Fruit fly (Drosophila melanogaster) whole organism, embryonic: ENCODE results near the gene CG2652.

Source experiments
- BtbVII ChIP-seq: fragments of 200-800 bp; sonication (Bioruptor generic); optimal IDR thresholded peaks from 3 replicates; lab custom pipeline; 2017; ENCODE audit warnings: missing biosample characterization, mild to moderate bottlenecking, missing genetic modification characterization
- CG11247 ChIP-seq: fragments of 200-800 bp; sonication (Bioruptor generic); IDR thresholded peaks from 2 replicates; pipeline ENCODE4 v1.3.6; 2022; ENCODE audit warnings: missing biosample characterization, missing genetic modification characterization
- CG12236 ChIP-seq: fragments of 200-800 bp; sonication (Bioruptor generic); optimal IDR thresholded peaks from 2 replicates; lab custom pipeline; 2016; ENCODE audit warnings: missing biosample characterization, missing genetic modification characterization
- CG12744 ChIP-seq: fragments of 200-800 bp; sonication (Bioruptor generic); optimal IDR thresholded peaks from 2 replicates; lab custom pipeline; 2016; ENCODE audit warnings: missing biosample characterization, missing genetic modification characterization
- CG14441 ChIP-seq: fragments of 200-800 bp; sonication (Bioruptor generic); IDR thresholded peaks from 2 replicates; pipeline ENCODE4 v1.3.6; 2022; ENCODE audit warnings: missing biosample characterization, missing genetic modification characterization
- CG14710 ChIP-seq: fragments of 200-800 bp; sonication (Bioruptor generic); optimal IDR thresholded peaks from 3 replicates; lab custom pipeline; 2019; ENCODE audit warnings: missing biosample characterization, mild to moderate bottlenecking, missing genetic modification characterization, moderate library complexity
- CG15269 ChIP-seq: fragments of 200-800 bp; sonication (Bioruptor generic); optimal IDR thresholded peaks from 2 replicates; lab custom pipeline; 2018; ENCODE audit warnings: missing biosample characterization, mild to moderate bottlenecking, missing genetic modification characterization, moderate library complexity
- CG18011 ChIP-seq: fragments of 200-800 bp; sonication (Bioruptor generic); optimal IDR thresholded peaks from 2 replicates; lab custom pipeline; 2017; ENCODE audit warnings: missing biosample characterization, missing genetic modification characterization, mild to moderate bottlenecking, moderate library complexity, missing genotype
- CG2889 ChIP-seq: fragments of 200-800 bp; sonication (Bioruptor generic); IDR thresholded peaks from 3 replicates; pipeline ENCODE4 v1.3.6; 2022; ENCODE audit warnings: missing biosample characterization, missing genetic modification characterization
- CG31365 ChIP-seq: fragments of 200-800 bp; sonication (Bioruptor generic); optimal IDR thresholded peaks from 2 replicates; lab custom pipeline; 2018; ENCODE audit warnings: missing biosample characterization, mild to moderate bottlenecking, missing genetic modification characterization
- CG31441 ChIP-seq: fragments of 200-800 bp; sonication (Bioruptor generic); IDR thresholded peaks from 2 replicates; pipeline ENCODE4 v1.3.6; 2022; ENCODE audit warnings: missing biosample characterization, missing genetic modification characterization
- CG4404 ChIP-seq: fragments of 200-800 bp; sonication (Bioruptor generic); IDR thresholded peaks from 2 replicates; pipeline ENCODE4 v1.3.6; 2022; ENCODE audit warnings: missing biosample characterization, missing genetic modification characterization
- CG4617 ChIP-seq: fragments of 200-800 bp; sonication (Bioruptor generic); optimal IDR thresholded peaks from 3 replicates; lab custom pipeline; 2016; ENCODE audit warnings: missing biosample characterization, missing genetic modification characterization, borderline replicate concordance
- CG4707 ChIP-seq: fragments of 200-800 bp; sonication (Bioruptor generic); optimal IDR thresholded peaks from 2 replicates; lab custom pipeline; 2018; ENCODE audit warnings: missing biosample characterization, mild to moderate bottlenecking, missing genetic modification characterization, moderate library complexity
- CG6254 ChIP-seq: fragments of 200-800 bp; sonication (Bioruptor generic); optimal IDR thresholded peaks from 3 replicates; lab custom pipeline; 2017; ENCODE audit warnings: mild to moderate bottlenecking, missing biosample characterization, missing genetic modification reagents, missing genetic modification characterization
- CG6654 ChIP-seq: fragments of 200-800 bp; sonication (Bioruptor generic); optimal IDR thresholded peaks from 2 replicates; lab custom pipeline; 2017; ENCODE audit warnings: missing biosample characterization, mild to moderate bottlenecking, missing genetic modification characterization
- CG7745 ChIP-seq: fragments of 200-800 bp; sonication (Bioruptor generic); optimal IDR thresholded peaks from 2 replicates; lab custom pipeline; 2018; ENCODE audit warnings: missing biosample characterization, mild to moderate bottlenecking, missing genetic modification characterization, moderate library complexity
- CG8944 ChIP-seq: fragments of 200-800 bp; sonication (Bioruptor generic); optimal IDR thresholded peaks from 3 replicates; lab custom pipeline; 2016; ENCODE audit warnings: missing biosample characterization, missing genetic modification characterization
- CG9437 ChIP-seq: fragments of 200-800 bp; sonication (Bioruptor generic); optimal IDR thresholded peaks from 2 replicates; lab custom pipeline; 2018; ENCODE audit warnings: missing biosample characterization, mild to moderate bottlenecking, missing genetic modification characterization
- CG9609 ChIP-seq: fragments of 200-800 bp; sonication (Bioruptor generic); optimal IDR thresholded peaks from 3 replicates; lab custom pipeline; 2016; ENCODE audit warnings: missing biosample characterization, missing genetic modification characterization
- CG9797 ChIP-seq: fragments of 200-800 bp; sonication (Bioruptor generic); optimal IDR thresholded peaks from 3 replicates; lab custom pipeline; 2018; ENCODE audit warnings: missing biosample characterization, mild to moderate bottlenecking, missing genetic modification characterization
- CG9876 ChIP-seq: fragments of 200-800 bp; sonication (Bioruptor generic); optimal IDR thresholded peaks from 2 replicates; lab custom pipeline; 2016; ENCODE audit warnings: missing biosample characterization, missing genetic modification characterization
- CHES-1-like ChIP-seq: fragments of 200-800 bp; sonication (Bioruptor generic); optimal IDR thresholded peaks from 2 replicates; lab custom pipeline; 2016; ENCODE audit warnings: missing biosample characterization, missing genetic modification characterization
- D19A ChIP-seq: fragments of 200-800 bp; optimal IDR thresholded peaks from 3 replicates; lab custom pipeline; 2019; ENCODE audit warnings: missing biosample characterization, mild to moderate bottlenecking, missing genetic modification characterization, moderate library complexity
- Dfd ChIP-seq, 2 experiments: fragments of >200 bp; optimal IDR thresholded peaks; 2 replicates each; lab custom pipeline; 2017; ENCODE audit warnings: missing biosample characterization in 2 of 2, missing genetic modification characterization in 2 of 2
- HHEX ChIP-seq: fragments of 200-800 bp; sonication (Bioruptor generic); optimal IDR thresholded peaks from 3 replicates; lab custom pipeline; 2017; ENCODE audit warnings: missing biosample characterization, mild to moderate bottlenecking, missing genetic modification characterization, missing genetic modification reagents
- Hr3 ChIP-seq: fragments of 200-800 bp; sonication (Bioruptor generic); optimal IDR thresholded peaks from 3 replicates; lab custom pipeline; 2016; ENCODE audit warnings: missing biosample characterization, missing genetic modification characterization
- Hr78 ChIP-seq, 2 experiments: fragments of 200-800 bp in 1 of 2; fragments of >200 bp in 1 of 2; sonication (Bioruptor generic) in 1 of 2; optimal IDR thresholded peaks; 2 replicates each; lab custom pipeline; 2017 to 2019; ENCODE audit warnings: missing biosample characterization in 2 of 2, missing genetic modification characterization in 2 of 2, mild to moderate bottlenecking in 1 of 2, moderate library complexity in 1 of 2
- Meics ChIP-seq: fragments of 200-800 bp; sonication (Bioruptor generic); optimal IDR thresholded peaks from 2 replicates; lab custom pipeline; 2017; ENCODE audit warnings: missing biosample characterization, mild to moderate bottlenecking, missing genetic modification characterization
- Mrtf ChIP-seq: fragments of 200-800 bp; sonication (Bioruptor generic); IDR thresholded peaks from 3 replicates; pipeline ENCODE4 v1.3.6; 2022; ENCODE audit warnings: missing biosample characterization, missing genetic modification characterization
- Scr ChIP-seq: fragments of 200-800 bp; sonication (Bioruptor generic); IDR thresholded peaks from 2 replicates; pipeline ENCODE4 v1.3.6; 2022; ENCODE audit warnings: missing biosample characterization, missing genetic modification characterization; ENCODE audit not compliant: partially characterized antibody
- Tbp ChIP-seq: fragments of >200 bp; optimal IDR thresholded peaks from 2 replicates; lab custom pipeline; 2018; ENCODE audit warnings: missing biosample characterization, missing genetic modification characterization
- crp ChIP-seq, 2 experiments: fragments of 200-800 bp; sonication (Bioruptor generic); optimal IDR thresholded peaks; 2 replicates in 1 of 2; 3 replicates in 1 of 2; lab custom pipeline; 2017; ENCODE audit warnings: missing biosample characterization in 2 of 2, missing genetic modification characterization in 2 of 2, mild to moderate bottlenecking in 1 of 2, moderate library complexity in 1 of 2
- dimm ChIP-seq: fragments of 200-800 bp; sonication (Bioruptor generic); IDR thresholded peaks from 2 replicates; pipeline ENCODE4 v1.3.6; 2022; ENCODE audit warnings: missing biosample characterization, missing genetic modification characterization
- dm ChIP-seq: fragments of 200-800 bp; sonication (Bioruptor generic); optimal IDR thresholded peaks from 3 replicates; lab custom pipeline; 2016; ENCODE audit warnings: missing biosample characterization, missing genetic modification characterization
- emc ChIP-seq: fragments of 200-800 bp; sonication (Bioruptor generic); optimal IDR thresholded peaks from 2 replicates; lab custom pipeline; 2016; ENCODE audit warnings: missing biosample characterization, missing genetic modification characterization
- eve ChIP-seq, 2 experiments: fragments of >200 bp; optimal IDR thresholded peaks; 2 replicates each; lab custom pipeline; 2017; ENCODE audit warnings: missing biosample characterization in 2 of 2, missing genetic modification characterization in 2 of 2
- ftz-f1 ChIP-seq: fragments of 200-800 bp; sonication (Bioruptor generic); optimal IDR thresholded peaks from 2 replicates; lab custom pipeline; 2016; ENCODE audit warnings: missing biosample characterization, missing genetic modification characterization
- hth ChIP-seq: fragments of >200 bp; optimal IDR thresholded peaks from 2 replicates; lab custom pipeline; 2017; ENCODE audit warnings: inconsistent platforms
- inv ChIP-seq: fragments of 200-800 bp; sonication (Bioruptor generic); IDR thresholded peaks from 2 replicates; pipeline ENCODE4 v1.3.6; 2022; ENCODE audit warnings: missing biosample characterization, missing genetic modification characterization; ENCODE audit not compliant: partially characterized antibody
- jing ChIP-seq: fragments of 200-800 bp; sonication (Bioruptor generic); optimal IDR thresholded peaks from 2 replicates; lab custom pipeline; 2018; ENCODE audit warnings: missing biosample characterization, mild to moderate bottlenecking, missing genetic modification characterization
- org-1 ChIP-seq: fragments of 200-800 bp; sonication (Bioruptor generic); optimal IDR thresholded peaks from 2 replicates; lab custom pipeline; 2017; ENCODE audit warnings: missing biosample characterization, missing genetic modification characterization
- pan ChIP-seq, 4 experiments: fragments of >200 bp in 3 of 4; fragments of 200-800 bp in 1 of 4; sonication (Bioruptor generic) in 1 of 4; optimal IDR thresholded peaks in 3 of 4; IDR thresholded peaks in 1 of 4; 2 replicates each; pipeline versions ENCODE4 v1.3.6 to Lab custom; 2017 to 2022; ENCODE audit warnings: missing biosample characterization in 2 of 4, missing genetic modification characterization in 2 of 4, mixed read lengths in 1 of 4
- pho ChIP-seq: fragments of 200-800 bp; sonication (Bioruptor generic); optimal IDR thresholded peaks from 2 replicates; lab custom pipeline; 2016; ENCODE audit warnings: missing biosample characterization, missing genetic modification characterization
- salm ChIP-seq: fragments of 200-800 bp; sonication (Bioruptor generic); optimal IDR thresholded peaks from 2 replicates; lab custom pipeline; 2018; ENCODE audit warnings: missing biosample characterization, mild to moderate bottlenecking, missing genetic modification characterization
- tx ChIP-seq: fragments of 200-800 bp; sonication (Bioruptor generic); optimal IDR thresholded peaks from 2 replicates; lab custom pipeline; 2016; ENCODE audit warnings: missing biosample characterization, missing genetic modification characterization
- vfl ChIP-seq: fragments of 200-800 bp; sonication (Bioruptor generic); optimal IDR thresholded peaks from 2 replicates; lab custom pipeline; 2016; ENCODE audit warnings: missing biosample characterization, missing genetic modification characterization
- zen2 ChIP-seq: fragments of 200-800 bp; sonication (Bioruptor generic); IDR thresholded peaks from 3 replicates; pipeline ENCODE4 v1.3.6; 2022; ENCODE audit warnings: missing biosample characterization, missing genetic modification characterization; ENCODE audit not compliant: partially characterized antibody
- zf30C ChIP-seq: fragments of 200-800 bp; sonication (Bioruptor generic); optimal IDR thresholded peaks from 3 replicates; lab custom pipeline; 2018; ENCODE audit warnings: missing biosample characterization, mild to moderate bottlenecking, missing genetic modification characterization

The CG2652 gene

DNA sequence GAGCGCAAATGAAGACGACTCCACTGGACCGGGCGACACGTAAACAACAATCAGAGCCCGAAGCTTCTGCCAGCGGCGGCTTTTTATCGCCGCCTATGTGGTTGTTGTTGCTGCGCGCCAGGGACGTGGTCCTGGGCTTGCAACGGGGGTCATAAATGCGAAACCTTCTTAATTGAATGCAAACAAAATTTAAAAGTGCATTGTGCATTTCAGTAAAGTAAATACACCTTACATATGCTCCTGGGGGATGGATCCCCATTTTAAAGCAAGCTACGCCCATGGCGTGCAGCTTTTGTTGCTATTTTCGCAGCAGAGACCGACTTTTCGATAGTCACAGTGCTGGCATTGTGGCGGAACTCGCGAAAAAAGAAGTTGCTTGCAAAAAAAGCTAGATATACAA, 21.0 kb upstream of the CG2652 start, which contains the start of gene Ugalt (continued):
- TF ChIP-seq tx (GFP tag; lab: Kevin White, UChicago) = peak; percentile 100
- no peak for TF ChIP-seq zen2 (GFP tag; lab: Robert Waterston, UW)
- peak; percentile 100 for TF ChIP-seq CG9876 (GFP tag; lab: Kevin White, UChicago)
- peak; percentile 100 for TF ChIP-seq BtbVII (GFP tag; lab: Kevin White, UChicago)
- TF ChIP-seq eve (GFP tag; optimal IDR thresholded peaks at IDR 0.05; lab: Kevin White, UChicago) = peak in 1 of 2 experiments; percentile 85
- peak; percentile 100 for TF ChIP-seq CG2889 (GFP tag; lab: Robert Waterston, UW)
- TF ChIP-seq CG11247 = peak; percentile 100
- peak; percentile 63 to 84 for TF ChIP-seq crp (GFP tag; optimal IDR thresholded peaks at IDR 0.05; lab: Kevin White, UChicago)
- peak; percentile 100 for TF ChIP-seq vfl
- no peak for TF ChIP-seq pan (optimal IDR thresholded peaks at IDR 0.05; lab: Kevin White, UChicago)
- TF ChIP-seq pan (GFP tag; optimal IDR thresholded peaks at IDR 0.05 in 1 of 2, IDR thresholded peaks at IDR 0.05 in 1 of 2) = peak in 1 of 2 experiments; percentile 100
- peak; percentile 100 for TF ChIP-seq CG12236 (GFP tag; lab: Kevin White, UChicago)
- peak; percentile 100 for TF ChIP-seq HHEX
- peak; percentile 100 for TF ChIP-seq pho (GFP tag; lab: Kevin White, UChicago)
- TF ChIP-seq CG14710 (tag; lab: Kevin White, UChicago) = peak; percentile 99
- TF ChIP-seq hth = no peak
- peak; percentile 100 for TF ChIP-seq jing (GFP tag; lab: Kevin White, UChicago)
- peak; percentile 97 for TF ChIP-seq CG9437 (GFP tag; lab: Kevin White, UChicago)
- TF ChIP-seq CG12744 (GFP tag; lab: Kevin White, UChicago) = peak; percentile 100
- peak; percentile 97 for TF ChIP-seq CG31365 (tag; lab: Kevin White, UChicago)
- peak; percentile 100 for TF ChIP-seq Mrtf (GFP tag; lab: Robert Waterston, UW)
- TF ChIP-seq CG14441 = peak; percentile 100
- peak; percentile 100 for TF ChIP-seq CHES-1-like (GFP tag; lab: Kevin White, UChicago)
- TF ChIP-seq dm = peak; percentile 100
- TF ChIP-seq CG15269 (tag; lab: Kevin White, UChicago) = peak; percentile 100
- peak; percentile 100 for TF ChIP-seq Meics
- peak; percentile 100 for TF ChIP-seq CG9609
- peak; percentile 57 for TF ChIP-seq zf30C (GFP tag; lab: Kevin White, UChicago)
- peak; percentile 96 for TF ChIP-seq CG7745 (tag; lab: Kevin White, UChicago)
- TF ChIP-seq emc (GFP tag; lab: Kevin White, UChicago) = peak; percentile 100
- TF ChIP-seq ftz-f1 = peak; percentile 99
- TF ChIP-seq CG31441 (GFP tag; lab: Robert Waterston, UW) = peak; percentile 100
- TF ChIP-seq Hr3 (GFP tag; lab: Kevin White, UChicago) = peak; percentile 100
- peak; percentile 100 for TF ChIP-seq dimm
- peak in 1 of 2 experiments; percentile 94 for TF ChIP-seq Dfd (GFP tag; optimal IDR thresholded peaks at IDR 0.05; lab: Kevin White, UChicago)
- TF ChIP-seq CG4707 (GFP tag; lab: Kevin White, UChicago) = peak; percentile 99
- peak; percentile 100 for TF ChIP-seq salm (tag; lab: Kevin White, UChicago)
- peak; percentile 100 for TF ChIP-seq CG4404 (GFP tag; lab: Robert Waterston, UW)
- TF ChIP-seq inv = peak; percentile 34; the same call in 1 of the 2 replicates
- TF ChIP-seq D19A = peak; percentile 99
- TF ChIP-seq Tbp = no peak
- TF ChIP-seq Hr78 (GFP tag; optimal IDR thresholded peaks at IDR 0.05; lab: Kevin White, UChicago) = peak in 1 of 2 experiments; percentile 99
- peak; percentile 96 for TF ChIP-seq CG9797 (GFP tag; lab: Kevin White, UChicago)
- TF ChIP-seq Scr (GFP tag; lab: Robert Waterston, UW) = 0 out of 2 replicates have a peak, but pooled peaks have one; percentile 12
- peak; percentile 98 for TF ChIP-seq CG6654 (GFP tag; lab: Kevin White, UChicago)
- peak; percentile 100 for TF ChIP-seq CG4617 (GFP tag; lab: Kevin White, UChicago)
- TF ChIP-seq CG18011 = peak; percentile 95
- peak; percentile 100 for TF ChIP-seq org-1
- peak; percentile 99 for TF ChIP-seq CG6254
- peak; percentile 100 for TF ChIP-seq CG8944
